Worm (Caenorhabditis elegans): ENCODE data around the gene F58E6.5.

The F58E6.5 gene

DNA sequence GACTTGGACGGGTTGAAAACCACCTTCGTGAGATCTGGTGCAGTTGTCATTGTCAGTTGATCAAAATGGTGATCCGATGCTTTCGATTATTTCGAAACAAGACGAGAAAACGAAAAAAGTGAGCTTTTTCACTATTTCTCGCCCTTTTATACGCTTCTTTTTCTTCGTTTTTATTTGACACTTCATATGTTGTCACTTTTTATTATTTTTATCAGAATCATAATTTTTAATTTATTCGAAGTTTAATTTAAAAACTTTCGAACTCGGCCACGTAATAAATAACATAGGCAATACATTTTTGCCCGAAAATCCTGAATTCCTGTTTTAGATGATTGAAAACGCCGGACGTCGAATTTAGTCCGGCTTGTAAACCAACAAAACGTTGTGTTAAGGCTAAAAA, at the start of gene F58E6.5:
Gene F58E6.5, minus strand, starts transcription at position 101 of the 400 bp plus-strand sequence.
- no peak for TF ChIP-seq ztf-23 (GFP tag; IDR thresholded peaks at IDR 0.05)
- no peak for TF ChIP-seq tab-1 (GFP tag; IDR thresholded peaks at IDR 0.05)
- TF ChIP-seq T22C8.4 (GFP tag; IDR thresholded peaks at IDR 0.05), result no peak
- no peak for TF ChIP-seq cog-1 (tag; optimal IDR thresholded peaks at IDR 0.05)
- TF ChIP-seq med-1 (GFP tag; optimal IDR thresholded peaks at IDR 0.05; ENCODE audit: insufficient read depth), result no peak
- TF ChIP-seq ztf-29 (GFP tag; IDR thresholded peaks at IDR 0.05), result no peak
- no peak for TF ChIP-seq klf-2 (GFP tag; conservative IDR thresholded peaks at IDR 0.05)

DNA sequence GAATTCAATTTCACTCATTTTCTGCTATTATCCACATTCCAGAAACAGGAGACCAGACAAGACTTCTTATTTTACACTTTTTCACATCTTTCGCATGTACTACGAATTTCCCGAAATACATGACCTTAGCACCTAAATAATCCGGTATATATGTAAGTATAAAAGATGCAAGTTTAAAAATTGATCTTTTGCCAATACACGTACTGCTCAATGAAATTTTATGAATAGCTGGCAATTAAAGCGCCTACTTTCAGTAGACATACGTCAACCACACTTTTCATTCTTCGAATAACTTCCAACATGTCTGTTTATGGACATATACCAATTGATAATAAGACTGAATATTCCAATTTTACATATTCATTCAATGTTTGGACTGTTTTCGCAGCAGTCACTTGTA, 48.8 kb upstream of the F58E6.5 start, which contains the start of gene sru-39:
Gene sru-39, plus strand, starts transcription at position 301 of the 400 bp plus-strand sequence.
- TF ChIP-seq cog-1 (tag; optimal IDR thresholded peaks at IDR 0.05), result no peak
- no peak for TF ChIP-seq ztf-23 (GFP tag; IDR thresholded peaks at IDR 0.05)
- TF ChIP-seq ztf-29 (GFP tag; IDR thresholded peaks at IDR 0.05), result no peak
- TF ChIP-seq flt-1 (GFP tag; IDR thresholded peaks at IDR 0.05), result no peak
- no peak for TF ChIP-seq T22C8.4 (GFP tag; IDR thresholded peaks at IDR 0.05)
- no peak for TF ChIP-seq ref-1 (GFP tag; conservative IDR thresholded peaks at IDR 0.05)
- TF ChIP-seq klf-2 (GFP tag; conservative IDR thresholded peaks at IDR 0.05), result no peak
- no peak for TF ChIP-seq med-1 (GFP tag; optimal IDR thresholded peaks at IDR 0.05; ENCODE audit: insufficient read depth)
- no peak for TF ChIP-seq tab-1 (GFP tag; IDR thresholded peaks at IDR 0.05)

DNA sequence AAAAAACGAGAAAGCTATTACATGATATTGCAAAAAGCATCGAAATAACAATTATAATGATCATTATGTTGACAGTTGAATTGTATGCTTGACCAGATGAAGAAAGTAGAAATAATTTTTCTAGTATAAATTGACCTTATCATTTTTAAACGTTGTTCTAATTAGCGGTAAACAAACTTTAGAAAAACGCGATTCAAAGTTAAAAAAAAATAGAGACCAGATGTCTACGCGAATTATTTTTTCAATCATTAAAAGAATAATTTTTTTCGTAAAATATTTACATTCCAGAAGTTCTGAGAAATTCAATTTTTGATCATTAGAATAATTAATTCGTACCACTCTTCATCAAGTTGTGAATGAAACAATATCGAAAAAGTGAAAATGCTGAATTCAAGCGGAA, 47.6 kb upstream of the F58E6.5 start, which contains the start of gene F46B6.10:
Gene F46B6.10, minus strand, starts transcription at position 101 of the 400 bp plus-strand sequence.
- no peak for TF ChIP-seq med-1 (GFP tag; optimal IDR thresholded peaks at IDR 0.05; ENCODE audit: insufficient read depth)

DNA sequence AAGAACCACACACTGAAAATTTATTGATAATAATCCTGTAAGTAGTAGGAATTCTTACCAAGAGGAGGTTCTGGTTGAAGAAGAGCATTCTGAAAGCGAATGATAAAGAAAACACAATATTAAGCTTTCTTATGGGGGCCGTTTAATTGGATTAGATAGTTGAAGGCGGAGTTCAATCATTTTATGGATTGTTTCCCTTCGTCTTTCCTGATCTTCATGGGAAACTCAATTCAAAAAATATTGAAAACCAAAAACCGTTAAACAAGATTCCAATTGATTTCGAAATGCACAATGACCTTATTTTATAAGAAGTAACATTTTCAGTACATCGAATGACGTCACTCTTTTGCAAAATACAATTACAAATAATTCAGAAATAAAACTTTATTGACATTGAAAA, 44.7 kb upstream of the F58E6.5 start, which contains the start of gene F46B6.13:
Gene F46B6.13, minus strand, starts transcription at position 101 of the 400 bp plus-strand sequence.
- TF ChIP-seq ztf-29 (GFP tag; IDR thresholded peaks at IDR 0.05), result no peak
- TF ChIP-seq cog-1 (tag; optimal IDR thresholded peaks at IDR 0.05), result no peak
- no peak for TF ChIP-seq ref-1 (GFP tag; conservative IDR thresholded peaks at IDR 0.05)
- TF ChIP-seq ztf-23 (GFP tag; IDR thresholded peaks at IDR 0.05), result no peak
- no peak for TF ChIP-seq klf-2 (GFP tag; conservative IDR thresholded peaks at IDR 0.05)
- no peak for TF ChIP-seq T22C8.4 (GFP tag; IDR thresholded peaks at IDR 0.05)
- TF ChIP-seq tab-1 (GFP tag; IDR thresholded peaks at IDR 0.05), result no peak
- TF ChIP-seq flt-1 (GFP tag; IDR thresholded peaks at IDR 0.05), result no peak
- no peak for TF ChIP-seq med-1 (GFP tag; optimal IDR thresholded peaks at IDR 0.05; ENCODE audit: insufficient read depth)

DNA sequence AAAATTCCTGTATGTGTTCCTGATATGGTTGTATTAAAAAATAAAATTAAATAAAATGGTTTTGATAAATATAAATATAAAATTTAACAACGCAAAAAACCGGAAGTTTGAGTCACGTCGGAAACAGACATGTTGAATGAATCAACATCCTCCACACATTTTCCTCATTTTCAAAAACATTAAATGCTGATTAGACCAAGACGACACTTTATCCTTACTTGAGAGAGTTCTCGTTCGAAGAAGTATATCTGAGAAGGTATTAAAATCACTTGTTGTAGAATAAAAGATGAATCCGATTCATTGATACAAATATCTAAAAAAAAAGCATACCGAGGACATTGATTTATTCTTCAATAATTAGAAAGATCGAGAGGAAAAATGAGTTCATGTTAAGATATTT, 43.9 kb upstream of the F58E6.5 start:
- TF ChIP-seq ztf-23 (GFP tag; IDR thresholded peaks at IDR 0.05) (no peak), cog-1 (tag; optimal IDR thresholded peaks at IDR 0.05) (no peak), ztf-29 (GFP tag; IDR thresholded peaks at IDR 0.05) (no peak), flt-1 (GFP tag; IDR thresholded peaks at IDR 0.05) (no peak), klf-2 (GFP tag; conservative IDR thresholded peaks at IDR 0.05) (no peak), T22C8.4 (GFP tag; IDR thresholded peaks at IDR 0.05) (no peak), tab-1 (GFP tag; IDR thresholded peaks at IDR 0.05) (no peak), ref-1 (GFP tag; conservative IDR thresholded peaks at IDR 0.05) (no peak)

DNA sequence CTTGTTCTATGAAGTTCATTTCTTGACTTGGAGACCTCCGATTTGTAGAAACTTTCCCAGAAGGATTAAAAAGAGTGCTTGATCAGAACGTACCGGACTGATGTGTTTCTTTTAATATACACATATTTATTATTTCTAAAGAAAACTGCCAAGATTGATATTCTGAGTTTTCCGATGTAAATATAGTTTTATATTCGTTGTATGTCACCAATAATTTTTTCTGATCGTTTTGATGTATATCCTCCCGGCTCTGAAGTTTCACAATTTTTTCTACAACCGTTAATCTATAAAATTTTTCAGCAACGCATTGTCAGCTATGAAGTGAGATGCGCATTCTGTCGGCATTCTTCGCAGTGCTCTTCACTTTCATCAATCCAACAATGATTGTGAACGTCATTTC, 42.2 kb upstream of the F58E6.5 start, which contains the start of gene F46B6.9:
Gene F46B6.9, plus strand, starts transcription at position 301 of the 400 bp plus-strand sequence.
- TF ChIP-seq ztf-23 (GFP tag; IDR thresholded peaks at IDR 0.05) (no peak), flt-1 (GFP tag; IDR thresholded peaks at IDR 0.05) (no peak), tab-1 (GFP tag; IDR thresholded peaks at IDR 0.05) (no peak), ref-1 (GFP tag; conservative IDR thresholded peaks at IDR 0.05) (no peak), cog-1 (tag; optimal IDR thresholded peaks at IDR 0.05) (no peak), klf-2 (GFP tag; conservative IDR thresholded peaks at IDR 0.05) (no peak), T22C8.4 (GFP tag; IDR thresholded peaks at IDR 0.05) (no peak), ztf-29 (GFP tag; IDR thresholded peaks at IDR 0.05) (no peak), med-1 (GFP tag; optimal IDR thresholded peaks at IDR 0.05; ENCODE audit: insufficient read depth) (no peak)

DNA sequence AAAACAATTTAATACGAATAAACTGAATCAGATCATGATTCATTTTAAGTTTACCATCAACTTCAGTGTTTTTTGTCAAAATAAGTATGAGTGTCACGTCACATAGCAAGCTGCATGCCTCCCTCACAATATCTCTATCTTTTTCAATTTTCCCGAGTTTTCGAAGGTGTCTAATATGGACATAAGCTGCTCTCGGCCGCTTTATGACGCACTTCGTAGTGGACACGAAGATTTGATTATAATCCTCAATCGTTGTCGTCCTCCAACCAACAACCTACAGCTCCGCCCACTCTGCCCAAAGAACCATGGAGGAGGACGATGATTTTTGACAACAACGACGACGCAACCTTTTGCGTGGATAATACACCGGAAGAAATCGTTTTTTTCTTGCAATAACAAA, 41.6 kb upstream of the F58E6.5 start:
- TF ChIP-seq flt-1 (GFP tag; IDR thresholded peaks at IDR 0.05) (no peak), tab-1 (GFP tag; IDR thresholded peaks at IDR 0.05) (no peak)

DNA sequence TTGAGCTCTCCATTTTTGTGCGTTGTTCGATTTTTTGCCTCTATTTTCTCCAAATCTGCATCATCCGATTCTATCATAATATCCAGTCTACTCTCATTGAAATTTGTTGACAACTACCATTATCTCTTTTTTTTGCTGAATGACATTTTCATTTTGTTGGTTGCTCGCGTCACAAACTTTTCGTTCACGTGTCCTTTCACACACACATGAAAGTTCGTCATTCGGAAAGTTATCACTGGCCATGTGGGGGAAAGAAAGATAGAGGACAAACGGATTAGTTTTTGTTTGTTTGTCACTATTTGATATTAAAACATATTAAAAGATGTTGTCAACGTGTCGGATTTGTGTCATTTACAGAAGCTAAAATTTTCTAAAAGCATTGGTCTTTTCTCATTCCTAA, 40.6 kb upstream of the F58E6.5 start:
- no peak for TF ChIP-seq med-1 (GFP tag; optimal IDR thresholded peaks at IDR 0.05; ENCODE audit: insufficient read depth)

DNA sequence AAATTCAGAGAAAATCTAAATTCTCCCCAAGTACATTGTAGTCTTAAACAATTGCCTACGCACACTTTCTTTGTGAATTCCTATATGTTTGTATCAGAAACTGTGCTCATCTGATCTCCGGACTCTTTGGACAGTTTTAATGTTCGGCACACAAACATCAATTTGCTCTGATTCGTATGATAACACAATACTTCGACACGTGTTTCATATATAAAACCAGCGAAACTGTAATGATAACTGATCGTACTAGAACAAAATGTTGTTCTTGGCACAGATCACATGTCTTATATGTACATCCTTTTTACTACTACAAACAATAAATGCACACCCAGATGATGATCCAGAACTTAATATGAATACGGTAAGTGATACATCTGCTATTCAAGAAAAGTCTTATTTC, 37.0 kb upstream of the F58E6.5 start, which contains the start of gene lipl-2:
Gene lipl-2, plus strand, starts transcription at position 236 of the 400 bp plus-strand sequence.
- TF ChIP-seq T22C8.4 (GFP tag; IDR thresholded peaks at IDR 0.05), result no peak
- no peak for TF ChIP-seq ztf-29 (GFP tag; IDR thresholded peaks at IDR 0.05)
- TF ChIP-seq cog-1 (tag; optimal IDR thresholded peaks at IDR 0.05), result no peak
- no peak for TF ChIP-seq tab-1 (GFP tag; IDR thresholded peaks at IDR 0.05)
- no peak for TF ChIP-seq flt-1 (GFP tag; IDR thresholded peaks at IDR 0.05)
- no peak for TF ChIP-seq med-1 (GFP tag; optimal IDR thresholded peaks at IDR 0.05; ENCODE audit: insufficient read depth)
- TF ChIP-seq ref-1 (GFP tag; conservative IDR thresholded peaks at IDR 0.05), result no peak
- TF ChIP-seq ztf-23 (GFP tag; IDR thresholded peaks at IDR 0.05), result no peak
- no peak for TF ChIP-seq klf-2 (GFP tag; conservative IDR thresholded peaks at IDR 0.05)

DNA sequence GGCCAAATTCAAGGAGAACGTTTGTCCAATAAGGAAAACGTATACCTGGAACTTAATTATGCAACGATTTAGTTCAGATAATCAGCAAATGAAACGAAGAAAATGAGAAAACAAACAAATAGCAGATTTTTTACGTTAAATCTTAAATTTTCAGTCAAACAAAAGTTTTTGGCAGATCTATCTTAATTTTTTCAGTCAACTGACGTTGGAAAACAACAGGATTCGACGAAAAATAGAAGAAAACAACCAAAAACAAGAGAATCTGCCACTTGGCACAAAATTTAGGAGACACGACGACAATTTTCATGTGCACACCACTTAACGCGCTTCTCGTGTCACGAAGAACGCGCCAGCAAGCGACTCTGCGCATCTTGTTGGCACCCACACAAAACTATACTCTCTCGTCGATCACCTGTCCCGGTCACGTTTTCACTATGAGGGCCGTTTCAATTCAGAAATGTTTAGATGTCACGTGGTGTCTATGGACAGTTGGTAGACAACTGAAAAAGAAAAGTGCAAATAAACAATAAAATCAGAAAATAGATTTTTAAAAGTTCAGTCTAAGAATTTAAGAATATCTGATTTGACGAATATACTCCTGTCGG, 35.4 kb upstream of the F58E6.5 start, which contains the start of gene ztf-7:
Gene ztf-7, minus strand, starts transcription at position 51 of the 605 bp plus-strand sequence.
- no peak for TF ChIP-seq flt-1 (GFP tag; IDR thresholded peaks at IDR 0.05)
- no peak for TF ChIP-seq tab-1 (GFP tag; IDR thresholded peaks at IDR 0.05)
- TF ChIP-seq klf-2 (GFP tag; conservative IDR thresholded peaks at IDR 0.05), result no peak
- no peak for TF ChIP-seq med-1 (GFP tag; optimal IDR thresholded peaks at IDR 0.05; ENCODE audit: insufficient read depth)
- TF ChIP-seq T22C8.4 (GFP tag; IDR thresholded peaks at IDR 0.05), result no peak
- no peak for TF ChIP-seq cog-1 (tag; optimal IDR thresholded peaks at IDR 0.05)
- no peak for TF ChIP-seq ztf-23 (GFP tag; IDR thresholded peaks at IDR 0.05)
- TF ChIP-seq ztf-29 (GFP tag; IDR thresholded peaks at IDR 0.05), result no peak
- no peak for TF ChIP-seq ref-1 (GFP tag; conservative IDR thresholded peaks at IDR 0.05)
